Fruit fly (Drosophila melanogaster) whole organism, adult: Measurements from ENCODE around the gene Ube4A.

ENCODE experiments used
- CG33017 ChIP-seq: fragments of 200-800 bp; sonication (Bioruptor generic); optimal IDR thresholded peaks from 2 replicates; lab custom pipeline; 2018; ENCODE audit warnings: missing biosample characterization, mild to moderate bottlenecking, missing genetic modification characterization, moderate library complexity
- ovo ChIP-seq: fragments of 200-800 bp; sonication (Bioruptor generic); optimal IDR thresholded peaks from 2 replicates; lab custom pipeline; 2016; ENCODE audit warnings: missing biosample characterization, missing genetic modification characterization
- tj ChIP-seq: fragments of 200-800 bp; sonication (Bioruptor generic); optimal IDR thresholded peaks from 3 replicates; lab custom pipeline; 2017; ENCODE audit warnings: missing biosample characterization, mild to moderate bottlenecking, missing genetic modification characterization, moderate library complexity

- TF ChIP-seq ovo (GFP tag; lab: Kevin White, UChicago) (peak; percentile 85), tj (GFP tag; lab: Kevin White, UChicago) (peak; percentile 49), CG33017 (tag; lab: Kevin White, UChicago) (peak; percentile 46)
Measured at dm6 chr2L:6683992-6684882, 25.9 kb downstream of the Ube4A start, which contains the start of gene Nhe3.
